Worm (Caenorhabditis elegans) whole organism, L2 larva: ENCODE measurements around the gene ndnf-1.

Source experiments
- R02D3.7 ChIP-seq: fragments of 150-350 bp; optimal IDR thresholded peaks from 2 replicates; lab custom pipeline; 2014; ENCODE audit warnings: missing biosample characterization, missing genetic modification characterization
- lin-13 ChIP-seq: fragments of 150-350 bp; optimal IDR thresholded peaks from 2 replicates; lab custom pipeline; 2014; ENCODE audit warnings: missing biosample characterization, missing genetic modification reagents, missing genetic modification characterization
- mdl-1 ChIP-seq, 2 experiments: fragments of 150-350 bp in 1 of 2; sonication (generic microtip) in 1 of 2; optimal IDR thresholded peaks; 2 replicates each; lab custom pipeline; 2017; ENCODE audit warnings: missing biosample characterization in 2 of 2, missing genetic modification characterization in 2 of 2
- snpc-4 ChIP-seq: fragments of 150-350 bp; optimal IDR thresholded peaks from 2 replicates; lab custom pipeline; 2014; ENCODE audit warnings: missing biosample characterization, missing genetic modification characterization

DNA sequence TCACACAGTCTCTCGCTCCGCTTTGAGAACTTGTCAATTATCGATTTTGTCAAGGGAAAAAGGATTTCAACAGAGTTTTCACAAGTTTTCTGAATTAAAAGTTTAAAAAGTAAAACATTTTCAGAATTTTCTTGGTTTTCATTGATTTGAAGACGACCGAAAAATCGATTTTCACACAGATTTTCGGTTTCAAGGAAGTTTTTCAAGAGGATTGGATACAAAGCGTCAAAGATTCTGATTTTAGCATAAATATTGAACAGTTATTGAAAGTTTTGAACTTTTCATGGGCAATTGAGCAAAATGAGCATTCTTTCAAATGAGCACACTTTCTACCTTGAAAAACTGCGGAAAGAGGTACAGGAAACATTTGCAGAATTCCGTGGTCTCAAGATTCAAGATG is 43.3 kb upstream of the ndnf-1 start, which contains the start of gene Y67D8C.2:
- TF ChIP-seq mdl-1 (tag; optimal IDR thresholded peaks at IDR 0.05; lab: Kevin White, UChicago) (no peak), lin-13 (no peak), snpc-4 (no peak), R02D3.7 (no peak)
